Fruit fly (Drosophila melanogaster) whole organism, prepupa: ENCODE results near the gene CG8206.

Experiments
- Blimp-1 ChIP-seq: fragments of 200-800 bp; sonication (Bioruptor generic); optimal IDR thresholded peaks from 3 replicates; lab custom pipeline; 2017; ENCODE audit warnings: missing biosample characterization, missing genetic modification characterization, mild to moderate bottlenecking, moderate library complexity, missing genetic modification reagents
- CG15336 ChIP-seq: fragments of 200-800 bp; sonication (Bioruptor generic); IDR thresholded peaks from 2 replicates; pipeline ENCODE4 v1.3.6; 2022; ENCODE audit warnings: missing biosample characterization, missing genetic modification characterization
- CG6854 ChIP-seq: fragments of 200-800 bp; sonication (Bioruptor generic); optimal IDR thresholded peaks from 2 replicates; lab custom pipeline; 2017; ENCODE audit warnings: missing biosample characterization, mild to moderate bottlenecking, missing genetic modification characterization
- Ets21C ChIP-seq: fragments of 200-800 bp; sonication (Bioruptor generic); optimal IDR thresholded peaks from 3 replicates; lab custom pipeline; 2016; ENCODE audit warnings: missing biosample characterization, missing genetic modification characterization
- Gug ChIP-seq: fragments of 200-800 bp; sonication (Bioruptor generic); IDR thresholded peaks from 2 replicates; pipeline ENCODE4 v1.3.6; 2022; ENCODE audit warnings: missing biosample characterization, missing genetic modification characterization
- Hr39 ChIP-seq: fragments of 200-800 bp; sonication (Bioruptor generic); optimal IDR thresholded peaks from 2 replicates; lab custom pipeline; 2016; ENCODE audit warnings: missing biosample characterization, missing genetic modification characterization
- pdm3 ChIP-seq: fragments of 200-800 bp; sonication (Bioruptor generic); optimal IDR thresholded peaks from 3 replicates; lab custom pipeline; 2016; ENCODE audit warnings: missing biosample characterization, missing genetic modification characterization
- spab ChIP-seq: fragments of 200-800 bp; sonication (Bioruptor generic); optimal IDR thresholded peaks from 2 replicates; lab custom pipeline; 2017; ENCODE audit warnings: missing biosample characterization, mild to moderate bottlenecking, missing genetic modification characterization, missing genetic modification reagents
- topi ChIP-seq: fragments of 200-800 bp; sonication (Bioruptor generic); optimal IDR thresholded peaks from 3 replicates; lab custom pipeline; 2016; ENCODE audit warnings: missing biosample characterization, missing genetic modification characterization

DNA sequence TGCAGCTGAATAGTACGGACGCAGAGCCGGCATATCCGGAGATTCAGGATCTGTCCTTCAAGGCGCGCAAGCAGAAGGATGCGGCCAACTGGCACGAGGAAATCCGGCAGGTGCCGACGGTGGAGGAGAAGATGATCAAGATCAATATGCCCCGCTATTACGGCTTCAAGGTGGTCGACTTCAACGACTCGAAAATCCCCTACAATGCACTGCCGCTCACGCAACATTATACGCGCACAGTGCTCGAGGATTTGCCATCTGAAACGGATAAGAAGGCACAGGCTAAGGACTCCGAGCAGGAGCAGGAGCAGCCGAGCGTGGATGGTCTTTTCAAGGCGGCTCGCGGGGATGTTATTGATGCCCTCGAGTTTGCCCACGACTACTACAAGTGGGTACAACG, 47.2 kb downstream of the CG8206 start:
- TF ChIP-seq CG15336 (GFP tag; lab: Robert Waterston, UW) (no peak), CG6854 (GFP tag; lab: Kevin White, UChicago) (no peak), pdm3 (no peak), Blimp-1 (GFP tag; lab: Kevin White, UChicago) (no peak), Ets21C (GFP tag; lab: Kevin White, UChicago) (no peak), Hr39 (GFP tag; lab: Kevin White, UChicago) (no peak), Gug (GFP tag; lab: Robert Waterston, UW) (no peak), topi (GFP tag; lab: Kevin White, UChicago) (no peak), spab (GFP tag; lab: Kevin White, UChicago) (no peak)
